Fruit fly (Drosophila melanogaster) whole organism, embryonic: ENCODE data around the gene mol.

Experiments
- Ada2b ChIP-seq: fragments of 200-800 bp; sonication (Bioruptor generic); IDR thresholded peaks from 2 replicates; pipeline ENCODE4 v1.3.6; 2022; ENCODE audit warnings: missing biosample characterization, missing genetic modification characterization
- Bdp1 ChIP-seq: fragments of 200-800 bp; sonication (Bioruptor generic); optimal IDR thresholded peaks from 3 replicates; lab custom pipeline; 2016; ENCODE audit warnings: missing biosample characterization, missing genetic modification characterization
- CG10565 ChIP-seq: fragments of 200-800 bp; sonication (Bioruptor generic); optimal IDR thresholded peaks from 3 replicates; lab custom pipeline; 2016; ENCODE audit warnings: missing biosample characterization, mild to moderate bottlenecking, missing genetic modification characterization
- CG11398 ChIP-seq: fragments of 200-800 bp; sonication (Bioruptor generic); optimal IDR thresholded peaks from 2 replicates; lab custom pipeline; 2016; ENCODE audit warnings: missing biosample characterization, missing genetic modification characterization
- CG11560 ChIP-seq: fragments of 200-800 bp; sonication (Bioruptor generic); IDR thresholded peaks from 3 replicates; pipeline ENCODE4 v1.3.6; 2022; ENCODE audit warnings: missing biosample characterization, missing genetic modification characterization
- CG11696 ChIP-seq: fragments of 200-800 bp; sonication (Bioruptor generic); IDR thresholded peaks from 2 replicates; pipeline ENCODE4 v1.3.6; 2022; ENCODE audit warnings: missing biosample characterization, missing genetic modification characterization
- CG12236 ChIP-seq: fragments of 200-800 bp; sonication (Bioruptor generic); optimal IDR thresholded peaks from 2 replicates; lab custom pipeline; 2016; ENCODE audit warnings: missing biosample characterization, missing genetic modification characterization
- CG14050 ChIP-seq: fragments of 200-800 bp; sonication (Bioruptor generic); IDR thresholded peaks from 3 replicates; pipeline ENCODE4 v1.3.6; 2022; ENCODE audit warnings: missing biosample characterization, missing genetic modification characterization
- CG17802 ChIP-seq: fragments of 200-800 bp; sonication (Bioruptor generic); optimal IDR thresholded peaks from 2 replicates; lab custom pipeline; 2018; ENCODE audit warnings: missing biosample characterization, mild to moderate bottlenecking, missing genetic modification characterization, moderate library complexity
- CG2116 ChIP-seq: fragments of 200-800 bp; sonication (Bioruptor generic); optimal IDR thresholded peaks from 3 replicates; lab custom pipeline; 2018; ENCODE audit warnings: missing biosample characterization, mild to moderate bottlenecking, missing genetic modification characterization
- CG33557 ChIP-seq: fragments of 200-800 bp; sonication (Bioruptor generic); optimal IDR thresholded peaks from 2 replicates; lab custom pipeline; 2019; ENCODE audit warnings: missing biosample characterization, mild to moderate bottlenecking, missing genetic modification characterization, moderate library complexity
- CG4282 ChIP-seq: fragments of 200-800 bp; sonication (Bioruptor generic); optimal IDR thresholded peaks from 2 replicates; lab custom pipeline; 2016; ENCODE audit warnings: missing biosample characterization, missing genetic modification characterization
- CG6272 ChIP-seq: fragments of 200-800 bp; sonication (Bioruptor generic); IDR thresholded peaks from 2 replicates; pipeline ENCODE4 v1.3.6; 2022; ENCODE audit warnings: missing biosample characterization, missing genetic modification characterization
- CG6813 ChIP-seq: fragments of 200-800 bp; sonication (Bioruptor generic); optimal IDR thresholded peaks from 2 replicates; lab custom pipeline; 2017; ENCODE audit warnings: missing biosample characterization, missing genetic modification characterization, mild to moderate bottlenecking, moderate library complexity, missing genetic modification reagents
- CG6854 ChIP-seq: fragments of 200-800 bp; sonication (Bioruptor generic); optimal IDR thresholded peaks from 3 replicates; lab custom pipeline; 2017; ENCODE audit warnings: missing biosample characterization, mild to moderate bottlenecking, missing genetic modification characterization
- CG7786 ChIP-seq: fragments of 200-800 bp; sonication (Bioruptor generic); optimal IDR thresholded peaks from 2 replicates; lab custom pipeline; 2016; ENCODE audit warnings: missing biosample characterization, missing genetic modification characterization
- CG9817 ChIP-seq: fragments of 200-800 bp; sonication (Bioruptor generic); optimal IDR thresholded peaks from 2 replicates; lab custom pipeline; 2018; ENCODE audit warnings: missing biosample characterization, mild to moderate bottlenecking, missing genetic modification characterization, moderate library complexity
- CG9876 ChIP-seq: fragments of 200-800 bp; sonication (Bioruptor generic); optimal IDR thresholded peaks from 2 replicates; lab custom pipeline; 2016; ENCODE audit warnings: missing biosample characterization, missing genetic modification characterization
- CTCF ChIP-seq: fragments of 200-800 bp; sonication (Bioruptor generic); optimal IDR thresholded peaks from 2 replicates; lab custom pipeline; 2017; ENCODE audit warnings: missing biosample characterization, mild to moderate bottlenecking, missing genetic modification characterization, moderate library complexity
- D ChIP-seq, 2 experiments: fragments of 200-800 bp in 1 of 2; fragments of >200 bp in 1 of 2; sonication (Bioruptor generic) in 1 of 2; optimal IDR thresholded peaks; 2 replicates in 1 of 2; 3 replicates in 1 of 2; lab custom pipeline; 2017; ENCODE audit warnings: mild to moderate bottlenecking in 1 of 2, missing biosample characterization in 1 of 2, missing genetic modification characterization in 1 of 2, missing genetic modification reagents in 1 of 2
- Drgx ChIP-seq: fragments of 200-800 bp; sonication (Bioruptor generic); IDR thresholded peaks from 2 replicates; pipeline ENCODE4 v1.3.6; 2022; ENCODE audit warnings: missing biosample characterization, missing genetic modification characterization
- E2f1 ChIP-seq: fragments of 200-800 bp; sonication (Bioruptor generic); IDR thresholded peaks from 2 replicates; pipeline ENCODE4 v1.3.6; 2022; ENCODE audit warnings: missing biosample characterization, missing genetic modification characterization
- Elba2 ChIP-seq: fragments of 200-800 bp; sonication (Bioruptor generic); optimal IDR thresholded peaks from 3 replicates; lab custom pipeline; 2016; ENCODE audit warnings: missing biosample characterization, missing genetic modification characterization
- GATAe ChIP-seq: fragments of 200-800 bp; sonication (Bioruptor generic); conservative IDR thresholded peaks from 2 replicates; pipeline ENCODE4 v1.3.6; 2022; ENCODE audit warnings: missing biosample characterization, missing genetic modification characterization
- HmgD ChIP-seq: fragments of 200-800 bp; sonication (Bioruptor generic); optimal IDR thresholded peaks from 3 replicates; lab custom pipeline; 2016; ENCODE audit warnings: missing biosample characterization, missing genetic modification characterization
- HmgZ ChIP-seq: fragments of 200-800 bp; sonication (Bioruptor generic); optimal IDR thresholded peaks from 2 replicates; lab custom pipeline; 2018; ENCODE audit warnings: missing biosample characterization, mild to moderate bottlenecking, missing genetic modification characterization
- Med ChIP-seq: fragments of 200-800 bp; sonication (Bioruptor generic); peaks from one replicate; lab custom pipeline; 2016; ENCODE audit warnings: missing biosample characterization, missing genetic modification characterization, mild to moderate bottlenecking, inconsistent platforms, moderate library complexity
- Mrtf ChIP-seq: fragments of 200-800 bp; sonication (Bioruptor generic); IDR thresholded peaks from 3 replicates; pipeline ENCODE4 v1.3.6; 2022; ENCODE audit warnings: missing biosample characterization, missing genetic modification characterization
- Neu2 ChIP-seq: fragments of 200-800 bp; sonication (Bioruptor generic); optimal IDR thresholded peaks from 3 replicates; lab custom pipeline; 2016; ENCODE audit warnings: missing biosample characterization, missing genetic modification characterization, borderline replicate concordance
- Ssrp ChIP-seq: fragments of 200-800 bp; sonication (Bioruptor generic); optimal IDR thresholded peaks from 2 replicates; lab custom pipeline; 2018; ENCODE audit warnings: missing biosample characterization, mild to moderate bottlenecking, missing genetic modification characterization, moderate library complexity
- Xrp1 ChIP-seq: fragments of 200-800 bp; sonication (Bioruptor generic); IDR thresholded peaks from 2 replicates; pipeline ENCODE4 v1.3.6; 2022; ENCODE audit warnings: missing biosample characterization, missing genetic modification characterization
- ara ChIP-seq: fragments of 200-800 bp; sonication (Bioruptor generic); IDR thresholded peaks from 2 replicates; pipeline ENCODE4 v1.3.6; 2022; ENCODE audit warnings: missing biosample characterization, missing genetic modification characterization
- btn ChIP-seq: fragments of 200-800 bp; sonication (Bioruptor generic); optimal IDR thresholded peaks from 2 replicates; lab custom pipeline; 2016; ENCODE audit warnings: missing biosample characterization, missing genetic modification characterization
- crp ChIP-seq, 2 experiments: fragments of 200-800 bp; sonication (Bioruptor generic); optimal IDR thresholded peaks; 2 replicates in 1 of 2; 3 replicates in 1 of 2; lab custom pipeline; 2017; ENCODE audit warnings: missing biosample characterization in 2 of 2, missing genetic modification characterization in 2 of 2, mild to moderate bottlenecking in 1 of 2, moderate library complexity in 1 of 2
- dmrt99B ChIP-seq: fragments of 200-800 bp; sonication (Bioruptor generic); optimal IDR thresholded peaks from 2 replicates; lab custom pipeline; 2018; ENCODE audit warnings: missing biosample characterization, mild to moderate bottlenecking, missing genetic modification characterization, moderate library complexity
- ewg ChIP-seq: fragments of 200-800 bp; sonication (Bioruptor generic); optimal IDR thresholded peaks from 3 replicates; lab custom pipeline; 2017; ENCODE audit warnings: mild to moderate bottlenecking, missing biosample characterization, missing genetic modification reagents, missing genetic modification characterization
- gcm ChIP-seq: fragments of 200-800 bp; sonication (Bioruptor generic); optimal IDR thresholded peaks from 2 replicates; lab custom pipeline; 2019; ENCODE audit warnings: missing biosample characterization, mild to moderate bottlenecking, missing genetic modification characterization, moderate library complexity
- hb ChIP-seq: fragments of 200-800 bp; sonication (Bioruptor generic); IDR thresholded peaks from 3 replicates; pipeline ENCODE4 v1.3.6; 2022; ENCODE audit warnings: missing biosample characterization, missing genetic modification characterization; ENCODE audit not compliant: partially characterized antibody
- ind ChIP-seq: fragments of 200-800 bp; sonication (Bioruptor generic); optimal IDR thresholded peaks from 3 replicates; lab custom pipeline; 2016; ENCODE audit warnings: missing biosample characterization, missing genetic modification characterization
- klu ChIP-seq: fragments of 200-800 bp; sonication (Bioruptor generic); IDR thresholded peaks from 2 replicates; pipeline ENCODE4 v1.3.6; 2022; ENCODE audit warnings: missing biosample characterization, missing genetic modification characterization
- lmd ChIP-seq: fragments of 200-800 bp; sonication (Bioruptor generic); IDR thresholded peaks from 2 replicates; pipeline ENCODE4 v1.3.6; 2022; ENCODE audit warnings: missing biosample characterization, missing genetic modification characterization
- oc ChIP-seq: fragments of 200-800 bp; sonication (Bioruptor generic); optimal IDR thresholded peaks from 2 replicates; lab custom pipeline; 2018; ENCODE audit warnings: missing biosample characterization, mild to moderate bottlenecking, missing genetic modification characterization, moderate library complexity
- prd ChIP-seq, 3 experiments: fragments of >200 bp in 2 of 3; fragments of 200-800 bp in 1 of 3; sonication (Bioruptor generic) in 1 of 3; optimal IDR thresholded peaks in 2 of 3; IDR thresholded peaks in 1 of 3; 2 replicates in 2 of 3; 3 replicates in 1 of 3; pipeline versions ENCODE4 v1.3.6 to Lab custom; 2017 to 2022; ENCODE audit warnings: missing biosample characterization in 1 of 3, missing genetic modification characterization in 1 of 3
- pum ChIP-seq: fragments of 200-800 bp; sonication (Bioruptor generic); optimal IDR thresholded peaks from 2 replicates; lab custom pipeline; 2016; ENCODE audit warnings: missing biosample characterization, missing genetic modification characterization
- ranshi ChIP-seq: fragments of 200-800 bp; sonication (Bioruptor generic); IDR thresholded peaks from 2 replicates; pipeline ENCODE4 v1.3.6; 2022; ENCODE audit warnings: missing biosample characterization, missing genetic modification characterization
- schlank ChIP-seq: fragments of 200-800 bp; sonication (Bioruptor generic); optimal IDR thresholded peaks from 2 replicates; lab custom pipeline; 2018; ENCODE audit warnings: missing biosample characterization, mild to moderate bottlenecking, missing genetic modification characterization
- shn ChIP-seq: fragments of 200-800 bp; sonication (Bioruptor generic); optimal IDR thresholded peaks from 3 replicates; lab custom pipeline; 2016; ENCODE audit warnings: missing biosample characterization, missing genetic modification characterization
- sug ChIP-seq: fragments of 200-800 bp; optimal IDR thresholded peaks from 2 replicates; lab custom pipeline; 2019; ENCODE audit warnings: missing biosample characterization, mild to moderate bottlenecking, missing genetic modification characterization, moderate library complexity
- tio ChIP-seq: fragments of 200-800 bp; sonication (Bioruptor generic); optimal IDR thresholded peaks from 2 replicates; lab custom pipeline; 2017; ENCODE audit warnings: missing biosample characterization, missing genetic modification characterization, inconsistent platforms
- wor ChIP-seq: fragments of 200-800 bp; sonication (Bioruptor generic); IDR thresholded peaks from 2 replicates; pipeline ENCODE4 v1.3.6; 2022; ENCODE audit warnings: missing biosample characterization, missing genetic modification characterization

Gene mol

dm6 chr2L:15009703-15010102, 12.3 kb upstream of the mol start, which contains the start of the genes THG and Rnmt (continued):
- TF ChIP-seq schlank: no peak
- TF ChIP-seq Mrtf (GFP tag; lab: Robert Waterston, UW): peak; percentile 80
- TF ChIP-seq D (optimal IDR thresholded peaks at IDR 0.05; lab: Kevin White, UChicago): no peak
- TF ChIP-seq D (GFP tag; optimal IDR thresholded peaks at IDR 0.05; lab: Kevin White, UChicago): peak; percentile 48
- peak; percentile 76 for TF ChIP-seq Ssrp (tag; lab: Kevin White, UChicago)
- no peak for TF ChIP-seq CG10565
- TF ChIP-seq pum (GFP tag; lab: Kevin White, UChicago): peak; percentile 67
- TF ChIP-seq E2f1 (GFP tag; lab: Robert Waterston, UW): peak; percentile 82
- peak; percentile 33 for TF ChIP-seq shn (GFP tag; lab: Kevin White, UChicago)
- peak; percentile 89 for TF ChIP-seq Xrp1
- peak; percentile 45 for TF ChIP-seq CG17802 (tag; lab: Kevin White, UChicago)
- peak; percentile 28 for TF ChIP-seq Bdp1
- peak; percentile 79 for TF ChIP-seq hb (GFP tag; lab: Robert Waterston, UW)
- peak; percentile 0 to 86 for TF ChIP-seq crp (GFP tag; optimal IDR thresholded peaks at IDR 0.05; lab: Kevin White, UChicago)
- TF ChIP-seq CG12236: no peak
- TF ChIP-seq btn: no peak
- TF ChIP-seq ind (GFP tag; lab: Kevin White, UChicago): peak; percentile 81
- peak; percentile 50 for TF ChIP-seq CG7786 (GFP tag; lab: Kevin White, UChicago)
- TF ChIP-seq sug (tag; lab: Kevin White, UChicago): peak; percentile 83
- peak; percentile 81 for TF ChIP-seq CG33557 (GFP tag; lab: Kevin White, UChicago)
- peak; percentile 75; the same call in 1 of the 2 replicates for TF ChIP-seq ranshi (GFP tag; lab: Robert Waterston, UW)
- TF ChIP-seq CG9876: no peak
- peak; percentile 84 for TF ChIP-seq CG6272 (GFP tag; lab: Robert Waterston, UW)
- peak; percentile 69 for TF ChIP-seq wor (GFP tag; lab: Robert Waterston, UW)
- TF ChIP-seq ara (GFP tag; lab: Robert Waterston, UW): peak; percentile 86
- TF ChIP-seq HmgZ: peak; percentile 90
- peak; percentile 95 for TF ChIP-seq Med (GFP tag; lab: Kevin White, UChicago)
- TF ChIP-seq CG2116 (GFP tag; lab: Kevin White, UChicago): peak; percentile 84
- peak; percentile 67; the same call in 1 of the 2 replicates for TF ChIP-seq klu (GFP tag; lab: Robert Waterston, UW)
- no peak for TF ChIP-seq HmgD
- no peak for TF ChIP-seq CG6854 (GFP tag; lab: Kevin White, UChicago)
- no peak for TF ChIP-seq Neu2 (GFP tag; lab: Kevin White, UChicago)
- TF ChIP-seq dmrt99B (tag; lab: Kevin White, UChicago): peak; percentile 69
- peak; percentile 53; the same call in 2 of the 3 replicates for TF ChIP-seq CG14050 (GFP tag; lab: Robert Waterston, UW)
- peak; percentile 39 for TF ChIP-seq Elba2 (GFP tag; lab: Kevin White, UChicago)
- TF ChIP-seq CG6813 (GFP tag; lab: Kevin White, UChicago): peak; percentile 34
- TF ChIP-seq prd (optimal IDR thresholded peaks at IDR 0.05; lab: Kevin White, UChicago): no peak
- peak; percentile 93 for TF ChIP-seq prd (GFP tag; IDR thresholded peaks at IDR 0.05; lab: Robert Waterston, UW)
- TF ChIP-seq CG9817 (tag; lab: Kevin White, UChicago): peak; percentile 90
- peak; percentile 55 for TF ChIP-seq Drgx
- TF ChIP-seq ewg (GFP tag; lab: Kevin White, UChicago): peak; percentile 55
- no peak for TF ChIP-seq CG11398
- TF ChIP-seq gcm: peak; percentile 76
- no peak for TF ChIP-seq tio (GFP tag; lab: Kevin White, UChicago)
- no peak for TF ChIP-seq CG4282 (GFP tag; lab: Kevin White, UChicago)
- TF ChIP-seq lmd (GFP tag; lab: Robert Waterston, UW): peak; percentile 85
- peak; percentile 51; the same call in 1 of the 3 replicates for TF ChIP-seq CG11560 (tag; lab: Robert Waterston, UW)
- TF ChIP-seq CG11696: 0 out of 2 replicates have a peak, but pooled peaks have one; percentile 26
- peak; percentile 78 for TF ChIP-seq oc (tag; lab: Kevin White, UChicago)
- peak; percentile 84 for TF ChIP-seq Ada2b (GFP tag; lab: Robert Waterston, UW)
- no peak for TF ChIP-seq CTCF (GFP tag; lab: Kevin White, UChicago)
- TF ChIP-seq GATAe (GFP tag; lab: Robert Waterston, UW): 0 out of 2 replicates have a peak, but pooled peaks have one; percentile 35
